Fruit fly (Drosophila melanogaster): Measurements from ENCODE around the gene alphaTub84B.

alphaTub84B gene

dm6 chr3R:7109760-7110303 is 23.4 kb downstream of the alphaTub84B start:
- TF ChIP-seq CG5204 (GFP tag; optimal IDR thresholded peaks at IDR 0.05) (no peak), CG33017 (tag; optimal IDR thresholded peaks at IDR 0.05) (no peak), Crg-1 (GFP tag; optimal IDR thresholded peaks at IDR 0.05) (no peak), CG14711 (tag; optimal IDR thresholded peaks at IDR 0.05) (no peak), ovo (GFP tag; optimal IDR thresholded peaks at IDR 0.05) (no peak), Clk (GFP tag; optimal IDR thresholded peaks at IDR 0.05) (no peak), CG1620 (GFP tag; optimal IDR thresholded peaks at IDR 0.05) (no peak), CG7045 (GFP tag; optimal IDR thresholded peaks at IDR 0.05) (no peak), bab1 (GFP tag; optimal IDR thresholded peaks at IDR 0.05) (no peak), Mnt (GFP tag; optimal IDR thresholded peaks at IDR 0.05) (no peak), CG11617 (GFP tag; optimal IDR thresholded peaks at IDR 0.05) (no peak), cnc (optimal IDR thresholded peaks at IDR 0.05) (no peak), pad (GFP tag; optimal IDR thresholded peaks at IDR 0.05) (no peak), cic (GFP tag; optimal IDR thresholded peaks at IDR 0.05) (no peak), CG12768 (GFP tag; optimal IDR thresholded peaks at IDR 0.05) (no peak)

dm6 chr3R:7111206-7111858 is 24.9 kb downstream of the alphaTub84B start:
- TF ChIP-seq CG14711 (tag; optimal IDR thresholded peaks at IDR 0.05) (no peak), CG1620 (GFP tag; optimal IDR thresholded peaks at IDR 0.05) (no peak), kay (GFP tag; ENCODE audit: borderline replicate concordance) (no peak)

- TF ChIP-seq ovo (GFP tag; optimal IDR thresholded peaks at IDR 0.05) (no peak), CG14711 (tag; optimal IDR thresholded peaks at IDR 0.05) (no peak), bab1 (GFP tag; optimal IDR thresholded peaks at IDR 0.05) (no peak)
These were observed 26.6 kb downstream of the alphaTub84B start for dm6 chr3R:7112977-7113376.

- TF ChIP-seq CG5204 (GFP tag; optimal IDR thresholded peaks at IDR 0.05), result no peak
- TF ChIP-seq tj (GFP tag; optimal IDR thresholded peaks at IDR 0.05), result no peak
- TF ChIP-seq bab1 (GFP tag; optimal IDR thresholded peaks at IDR 0.05), result no peak
- TF ChIP-seq cnc (optimal IDR thresholded peaks at IDR 0.05), result no peak
- TF ChIP-seq Mnt (GFP tag; optimal IDR thresholded peaks at IDR 0.05), result no peak
- no peak for TF ChIP-seq CG33017 (tag; optimal IDR thresholded peaks at IDR 0.05)
- no peak for TF ChIP-seq cic (GFP tag; optimal IDR thresholded peaks at IDR 0.05)
- no peak for TF ChIP-seq Hr96 (GFP tag; optimal IDR thresholded peaks at IDR 0.05)
- no peak for TF ChIP-seq CG12768 (GFP tag; optimal IDR thresholded peaks at IDR 0.05)
- TF ChIP-seq toe (GFP tag; optimal IDR thresholded peaks at IDR 0.05), result no peak
- no peak for TF ChIP-seq pad (GFP tag; optimal IDR thresholded peaks at IDR 0.05)
These were observed 30.1 kb downstream of the alphaTub84B start for dm6 chr3R:7116511-7116910.

- TF ChIP-seq Mnt (GFP tag; optimal IDR thresholded peaks at IDR 0.05), result no peak
- TF ChIP-seq CG7101 (tag; optimal IDR thresholded peaks at IDR 0.05), result no peak
- no peak for TF ChIP-seq CG1620 (GFP tag; optimal IDR thresholded peaks at IDR 0.05)
- no peak for TF ChIP-seq Hr96 (GFP tag; optimal IDR thresholded peaks at IDR 0.05)
- TF ChIP-seq tj (GFP tag; optimal IDR thresholded peaks at IDR 0.05), result no peak
- TF ChIP-seq CG33017 (tag; optimal IDR thresholded peaks at IDR 0.05), result no peak
- no peak for TF ChIP-seq ovo (GFP tag; optimal IDR thresholded peaks at IDR 0.05)
- TF ChIP-seq cic (GFP tag; optimal IDR thresholded peaks at IDR 0.05), result no peak
- no peak for TF ChIP-seq CG7045 (GFP tag; optimal IDR thresholded peaks at IDR 0.05)
- TF ChIP-seq Clk (GFP tag; optimal IDR thresholded peaks at IDR 0.05), result no peak
- TF ChIP-seq CG5204 (GFP tag; optimal IDR thresholded peaks at IDR 0.05), result no peak
- TF ChIP-seq Crg-1 (GFP tag; optimal IDR thresholded peaks at IDR 0.05), result no peak
- no peak for TF ChIP-seq kay (GFP tag; ENCODE audit: borderline replicate concordance)
- TF ChIP-seq bab1 (GFP tag; optimal IDR thresholded peaks at IDR 0.05), result no peak
- no peak for TF ChIP-seq CG11617 (GFP tag; optimal IDR thresholded peaks at IDR 0.05)
These were observed 31.2 kb downstream of the alphaTub84B start, which contains the start of gene Mlp84B for dm6 chr3R:7117590-7117989. Mlp84B (minus strand) TSS chr3R:7117732.

- no peak for TF ChIP-seq CG12768 (GFP tag; optimal IDR thresholded peaks at IDR 0.05)
- TF ChIP-seq tj (GFP tag; optimal IDR thresholded peaks at IDR 0.05), result peak; percentile 4
- no peak for TF ChIP-seq Crg-1 (GFP tag; optimal IDR thresholded peaks at IDR 0.05)
- no peak for TF ChIP-seq kay (GFP tag; ENCODE audit: borderline replicate concordance)
- TF ChIP-seq toe (GFP tag; optimal IDR thresholded peaks at IDR 0.05), result no peak
- TF ChIP-seq cic (GFP tag; optimal IDR thresholded peaks at IDR 0.05), result no peak
- TF ChIP-seq CG14711 (tag; optimal IDR thresholded peaks at IDR 0.05), result no peak
- no peak for TF ChIP-seq CG5204 (GFP tag; optimal IDR thresholded peaks at IDR 0.05)
- TF ChIP-seq ovo (GFP tag; optimal IDR thresholded peaks at IDR 0.05), result peak; percentile 96
- no peak for TF ChIP-seq Clk (GFP tag; optimal IDR thresholded peaks at IDR 0.05)
- no peak for TF ChIP-seq CG11617 (GFP tag; optimal IDR thresholded peaks at IDR 0.05)
- TF ChIP-seq pad (GFP tag; optimal IDR thresholded peaks at IDR 0.05), result peak; percentile 99
- TF ChIP-seq Mnt (GFP tag; optimal IDR thresholded peaks at IDR 0.05), result no peak
- TF ChIP-seq CG33017 (tag; optimal IDR thresholded peaks at IDR 0.05), result no peak
- TF ChIP-seq CG7101 (tag; optimal IDR thresholded peaks at IDR 0.05), result no peak
- TF ChIP-seq cnc (optimal IDR thresholded peaks at IDR 0.05), result no peak
These were observed 36.0 kb downstream of the alphaTub84B start for dm6 chr3R:7122172-7123072.
